Fruit fly (Drosophila melanogaster): Measurements from ENCODE around the gene lin-52.

lin-52 gene

dm6 chrX:5737157-5737556 lies 17.6 kb downstream of the lin-52 start (continued):
- TF ChIP-seq CG10669 (GFP tag; optimal IDR thresholded peaks at IDR 0.05) (no peak), Sox14 (GFP tag; optimal IDR thresholded peaks at IDR 0.05) (peak; percentile 2), CG4318 (GFP tag; optimal IDR thresholded peaks at IDR 0.05) (no peak), Gug (GFP tag; IDR thresholded peaks at IDR 0.05) (peak; percentile 47; the same call in 1 of the 2 replicates), CG34406 (GFP tag; optimal IDR thresholded peaks at IDR 0.05) (no peak), salr (GFP tag; optimal IDR thresholded peaks at IDR 0.05) (no peak), dsx (GFP tag; optimal IDR thresholded peaks at IDR 0.05; ENCODE audit: poor library complexity, severe bottlenecking) (no peak), acj6 (GFP tag; optimal IDR thresholded peaks at IDR 0.05) (peak; percentile 11), Eip93F (GFP tag; optimal IDR thresholded peaks at IDR 0.05) (no peak), CG6792 (GFP tag; optimal IDR thresholded peaks at IDR 0.05) (peak; percentile 33), CG11294 (GFP tag; IDR thresholded peaks at IDR 0.05) (no peak), achi (GFP tag; optimal IDR thresholded peaks at IDR 0.05) (peak; percentile 17), CG8632 (GFP tag; optimal IDR thresholded peaks at IDR 0.05) (no peak)

- TF ChIP-seq CG7368 (GFP tag; optimal IDR thresholded peaks at IDR 0.05), result peak; percentile 81
- peak; percentile 67 for TF ChIP-seq dac (GFP tag; optimal IDR thresholded peaks at IDR 0.05)
- peak; percentile 85 for TF ChIP-seq CG3032 (tag; optimal IDR thresholded peaks at IDR 0.05)
- peak; percentile 76 to 93 for TF ChIP-seq ss (GFP tag; optimal IDR thresholded peaks at IDR 0.05)
- TF ChIP-seq salr (GFP tag; optimal IDR thresholded peaks at IDR 0.05), result peak; percentile 80 to 82
- TF ChIP-seq CG8632 (GFP tag; optimal IDR thresholded peaks at IDR 0.05), result peak; percentile 90
- TF ChIP-seq acj6 (GFP tag; optimal IDR thresholded peaks at IDR 0.05), result peak; percentile 94
- peak; percentile 93 for TF ChIP-seq Eip75B (GFP tag; optimal IDR thresholded peaks at IDR 0.05)
- peak; percentile 49 for TF ChIP-seq fd85E (GFP tag; optimal IDR thresholded peaks at IDR 0.05)
- TF ChIP-seq dsx (GFP tag; optimal IDR thresholded peaks at IDR 0.05; ENCODE audit: poor library complexity, severe bottlenecking), result peak; percentile 88
- peak; percentile 90 for TF ChIP-seq net (GFP tag; optimal IDR thresholded peaks at IDR 0.05)
- TF ChIP-seq Gug (GFP tag; IDR thresholded peaks at IDR 0.05), result peak; percentile 89
- peak; percentile 83 for TF ChIP-seq CG6276 (GFP tag; optimal IDR thresholded peaks at IDR 0.05)
- TF ChIP-seq Hr38 (GFP tag; optimal IDR thresholded peaks at IDR 0.05), result no peak
- TF ChIP-seq Sox15 (GFP tag; optimal IDR thresholded peaks at IDR 0.05), result peak; percentile 91
- TF ChIP-seq CG34406 (GFP tag; optimal IDR thresholded peaks at IDR 0.05), result peak; percentile 95
- peak; percentile 43 for TF ChIP-seq Blimp-1 (GFP tag; optimal IDR thresholded peaks at IDR 0.05)
- TF ChIP-seq CG1621 (tag; optimal IDR thresholded peaks at IDR 0.05), result peak; percentile 87
- TF ChIP-seq cyc (GFP tag; optimal IDR thresholded peaks at IDR 0.05), result peak; percentile 79
- peak; percentile 51 for TF ChIP-seq CG9139 (GFP tag; optimal IDR thresholded peaks at IDR 0.05)
- TF ChIP-seq CG6792 (GFP tag; optimal IDR thresholded peaks at IDR 0.05), result peak; percentile 94
- peak; percentile 88 for TF ChIP-seq CG8119 (GFP tag; IDR thresholded peaks at IDR 0.05)
- peak; percentile 86 for TF ChIP-seq CG11294 (GFP tag; IDR thresholded peaks at IDR 0.05)
- peak; percentile 90 for TF ChIP-seq CG32006 (GFP tag; optimal IDR thresholded peaks at IDR 0.05)
- peak; percentile 94 for TF ChIP-seq OdsH (GFP tag; optimal IDR thresholded peaks at IDR 0.05)
- TF ChIP-seq topi (GFP tag; optimal IDR thresholded peaks at IDR 0.05), result peak; percentile 89
- peak; percentile 91 for TF ChIP-seq CG10631 (GFP tag; optimal IDR thresholded peaks at IDR 0.05)
- peak; percentile 89 for TF ChIP-seq CG15336 (GFP tag; IDR thresholded peaks at IDR 0.05)
- peak; percentile 71 for TF ChIP-seq CG4318 (GFP tag; optimal IDR thresholded peaks at IDR 0.05)
- TF ChIP-seq Hr4 (GFP tag; optimal IDR thresholded peaks at IDR 0.05), result peak; percentile 92
- TF ChIP-seq Ets21C (GFP tag; optimal IDR thresholded peaks at IDR 0.05), result peak; percentile 88
- TF ChIP-seq CG11762 (GFP tag; optimal IDR thresholded peaks at IDR 0.05; ENCODE audit: insufficient read depth), result peak; percentile 73
- TF ChIP-seq CG6808 (GFP tag; optimal IDR thresholded peaks at IDR 0.05), result peak; percentile 73
- TF ChIP-seq spab (GFP tag; optimal IDR thresholded peaks at IDR 0.05), result peak; percentile 71
- peak; percentile 18 for TF ChIP-seq fkh (GFP tag; optimal IDR thresholded peaks at IDR 0.05)
- peak; percentile 97 for TF ChIP-seq svp (GFP tag)
- peak; percentile 92 for TF ChIP-seq Smox (GFP tag; optimal IDR thresholded peaks at IDR 0.05)
- TF ChIP-seq CG8319 (GFP tag; optimal IDR thresholded peaks at IDR 0.05), result peak; percentile 65
- peak; percentile 84 for TF ChIP-seq CG3919 (GFP tag; optimal IDR thresholded peaks at IDR 0.05)
- peak; percentile 95 for TF ChIP-seq esn (GFP tag; optimal IDR thresholded peaks at IDR 0.05)
- TF ChIP-seq Ets96B (tag; optimal IDR thresholded peaks at IDR 0.05), result peak; percentile 81
- peak; percentile 93 for TF ChIP-seq Hr39 (GFP tag; optimal IDR thresholded peaks at IDR 0.05)
- TF ChIP-seq CG31627 (GFP tag; optimal IDR thresholded peaks at IDR 0.05), result peak; percentile 94
These were observed 19.4 kb downstream of the lin-52 start for dm6 chrX:5735268-5735941.
